Worm (Caenorhabditis elegans) whole organism, L3 larva: ENCODE results near the gene cest-2.2.

Source experiments
- ama-1 ChIP-seq: fragments of 150-350 bp; optimal IDR thresholded peaks from 2 replicates; lab custom pipeline; 2018
- ceh-82 ChIP-seq: fragments of 150-350 bp; optimal IDR thresholded peaks from 2 replicates; lab custom pipeline; 2014; ENCODE audit warnings: missing biosample characterization, missing genetic modification characterization
- daf-12 ChIP-seq: fragments of 150-350 bp; optimal IDR thresholded peaks from 2 replicates; lab custom pipeline; 2014; ENCODE audit warnings: missing biosample characterization, missing genetic modification reagents, missing genetic modification characterization
- fos-1 ChIP-seq: fragments of 150-350 bp; optimal IDR thresholded peaks from 2 replicates; lab custom pipeline; 2014; ENCODE audit warnings: missing biosample characterization, missing genetic modification characterization
- jun-1 ChIP-seq: fragments of 150-350 bp; optimal IDR thresholded peaks from 2 replicates; lab custom pipeline; 2014; ENCODE audit warnings: missing biosample characterization, missing genetic modification reagents, missing genetic modification characterization
- lin-15B ChIP-seq: fragments of 150-350 bp; optimal IDR thresholded peaks from 2 replicates; lab custom pipeline; 2014; ENCODE audit warnings: missing biosample characterization, missing genetic modification characterization
- lin-39 ChIP-seq: fragments of 150-350 bp; optimal IDR thresholded peaks from 2 replicates; lab custom pipeline; 2018; ENCODE audit warnings: missing biosample characterization, missing genetic modification reagents, missing genetic modification characterization
- lsy-12 ChIP-seq: sonication (generic microtip); optimal IDR thresholded peaks from 2 replicates; lab custom pipeline; 2016; ENCODE audit warnings: mild to moderate bottlenecking, missing genetic modification characterization, missing compliant biosample characterization
- nhr-28 ChIP-seq: fragments of 150-350 bp; optimal IDR thresholded peaks from 2 replicates; lab custom pipeline; 2014; ENCODE audit warnings: missing biosample characterization, missing genetic modification characterization
- unc-62 ChIP-seq: fragments of 150-350 bp; sonication (generic microtip); optimal IDR thresholded peaks from 4 replicates; lab custom pipeline; 2014; ENCODE audit warnings: missing biosample characterization, missing genetic modification reagents, missing genetic modification characterization

DNA sequence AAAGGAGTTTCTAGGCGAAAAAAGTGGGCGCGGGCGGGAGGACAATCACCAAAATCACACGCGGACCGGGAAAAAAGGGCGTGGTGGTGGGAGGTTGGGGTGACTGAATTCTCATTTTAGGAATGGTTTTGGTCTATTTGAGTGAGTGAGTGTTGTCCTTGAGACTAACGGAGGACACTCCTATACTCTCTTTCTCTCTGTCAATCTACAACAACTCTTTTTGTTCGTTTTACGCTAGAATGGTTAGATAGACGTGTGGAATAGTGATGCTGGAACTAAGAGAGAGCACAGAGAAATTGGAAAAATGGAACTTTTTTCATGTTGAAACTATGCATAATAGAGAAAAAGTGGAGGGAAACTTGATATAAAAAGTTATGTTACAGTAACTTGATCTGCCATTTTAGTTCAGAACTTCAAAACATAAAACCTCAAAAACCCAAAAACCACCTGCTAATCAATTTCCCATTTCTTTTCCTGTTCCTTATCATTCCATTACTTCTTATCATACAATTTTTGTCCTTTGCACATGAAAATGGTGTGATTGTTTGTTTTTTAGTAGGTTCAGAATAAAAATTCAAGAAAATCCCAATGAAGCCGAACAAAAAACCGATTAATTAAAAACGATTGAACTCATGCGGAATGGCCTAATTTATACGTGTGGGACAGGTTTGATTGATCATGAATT, 40.3 kb downstream of the cest-2.2 start:
- no peak for TF ChIP-seq ama-1
- TF ChIP-seq nhr-28 (tag; lab: Kevin White, UChicago), result no peak
- no peak for TF ChIP-seq ceh-82 (tag; lab: Kevin White, UChicago)
- TF ChIP-seq fos-1 (tag; lab: Kevin White, UChicago), result no peak
- no peak for TF ChIP-seq lin-39 (tag; lab: Kevin White, UChicago)
- TF ChIP-seq unc-62 (GFP tag; lab: Kevin White, UChicago), result no peak
- no peak for TF ChIP-seq lin-15B (tag; lab: Kevin White, UChicago)
- TF ChIP-seq daf-12 (tag; lab: Kevin White, UChicago), result no peak
- no peak for TF ChIP-seq lsy-12
- TF ChIP-seq jun-1 (tag; lab: Kevin White, UChicago), result no peak
